Worm (Caenorhabditis elegans) whole organism, mixed stage, embryonic: ENCODE measurements around the gene srr-1.

Experiments used
- blmp-1 ChIP-seq: fragments of 150-350 bp; optimal IDR thresholded peaks from 2 replicates; lab custom pipeline; 2014; ENCODE audit warnings: missing biosample characterization, missing genetic modification characterization
- ceh-39 ChIP-seq: fragments of 150-350 bp; optimal IDR thresholded peaks from 2 replicates; lab custom pipeline; 2014; ENCODE audit warnings: missing biosample characterization, missing genetic modification characterization
- drap-1 ChIP-seq: fragments of 200-800 bp; sonication (Bioruptor generic); optimal IDR thresholded peaks from 3 replicates; lab custom pipeline; 2018; ENCODE audit warnings: mild to moderate bottlenecking, missing genetic modification characterization, missing compliant biosample characterization
- elt-1 ChIP-seq: sonication (generic microtip); optimal IDR thresholded peaks from 2 replicates; lab custom pipeline; 2017; ENCODE audit warnings: missing genetic modification characterization, mild to moderate bottlenecking, missing compliant biosample characterization, antibody characterized with exemption, moderate library complexity, borderline replicate concordance; ENCODE audit not compliant: insufficient read depth
- hlh-1 ChIP-seq: fragments of 150-350 bp; optimal IDR thresholded peaks from 2 replicates; lab custom pipeline; 2014; ENCODE audit warnings: missing biosample characterization, missing genetic modification reagents, missing genetic modification characterization
- nhr-237 ChIP-seq: fragments of 150-350 bp; optimal IDR thresholded peaks from 2 replicates; lab custom pipeline; 2014; ENCODE audit warnings: missing biosample characterization, missing genetic modification characterization
- sem-2 ChIP-seq: fragments of 200-800 bp; sonication (Bioruptor generic); optimal IDR thresholded peaks from 2 replicates; lab custom pipeline; 2018; ENCODE audit warnings: mild to moderate bottlenecking, missing genetic modification characterization, missing compliant biosample characterization
- snpc-4 ChIP-seq: fragments of 150-350 bp; optimal IDR thresholded peaks from 2 replicates; lab custom pipeline; 2014; ENCODE audit warnings: missing biosample characterization, missing genetic modification characterization
- unc-62 ChIP-seq: fragments of 150-350 bp; optimal IDR thresholded peaks from 2 replicates; lab custom pipeline; 2014; ENCODE audit warnings: missing biosample characterization, missing genetic modification reagents, missing genetic modification characterization

- no peak for TF ChIP-seq hlh-1 (tag; lab: Kevin White, UChicago)
- TF ChIP-seq unc-62 (GFP tag; lab: Kevin White, UChicago) = peak; percentile 37
- peak; percentile 16 for TF ChIP-seq elt-1
- TF ChIP-seq ceh-39 (tag; lab: Kevin White, UChicago) = no peak
- TF ChIP-seq nhr-237 (tag; lab: Kevin White, UChicago) = peak; percentile 10
- peak; percentile 80 for TF ChIP-seq sem-2 (GFP tag; lab: Kevin White, UChicago)
- TF ChIP-seq drap-1 (GFP tag; lab: Kevin White, UChicago) = peak; percentile 87
- no peak for TF ChIP-seq blmp-1 (tag; lab: Kevin White, UChicago)
- no peak for TF ChIP-seq snpc-4
Observed at ce11 chrV:13003378-13003777, 50.2 kb downstream of the srr-1 start.
